Worm (Caenorhabditis elegans) whole organism, late embryonic: ENCODE data around the gene ifta-1.

ENCODE experiments used
- C38D4.7 ChIP-seq: fragments of 200-800 bp; sonication (Bioruptor generic); optimal IDR thresholded peaks from 2 replicates; lab custom pipeline; 2018; ENCODE audit warnings: mild to moderate bottlenecking, missing genetic modification characterization, moderate library complexity, missing compliant biosample characterization
- K02D7.2 ChIP-seq: sonication (generic microtip); optimal IDR thresholded peaks from 2 replicates; lab custom pipeline; 2017; ENCODE audit warnings: mild to moderate bottlenecking, missing genetic modification characterization, missing compliant biosample characterization
- T23F11.4 ChIP-seq: fragments of 200-800 bp; sonication (Bioruptor generic); optimal IDR thresholded peaks from 2 replicates; lab custom pipeline; 2018; ENCODE audit warnings: mild to moderate bottlenecking, missing genetic modification characterization, missing compliant biosample characterization
- ahr-1 ChIP-seq: sonication (generic microtip); optimal IDR thresholded peaks from 2 replicates; lab custom pipeline; 2016; ENCODE audit warnings: missing genetic modification characterization, missing compliant biosample characterization
- ama-1 ChIP-seq: fragments of 150-350 bp; optimal IDR thresholded peaks from 2 replicates; lab custom pipeline; 2014
- ceh-19 ChIP-seq: fragments of 200-800 bp; sonication (Bioruptor generic); optimal IDR thresholded peaks from 2 replicates; lab custom pipeline; 2018; ENCODE audit warnings: mild to moderate bottlenecking, missing genetic modification characterization, missing compliant biosample characterization
- ceh-24 ChIP-seq: sonication (generic microtip); optimal IDR thresholded peaks from 2 replicates; lab custom pipeline; 2016; ENCODE audit warnings: mild to moderate bottlenecking, missing genetic modification characterization, missing compliant biosample characterization
- ceh-31 ChIP-seq: sonication (generic microtip); optimal IDR thresholded peaks from 2 replicates; lab custom pipeline; 2016; ENCODE audit warnings: missing genetic modification characterization, missing compliant biosample characterization
- ceh-34 ChIP-seq: sonication (generic microtip); optimal IDR thresholded peaks from 2 replicates; lab custom pipeline; 2016; ENCODE audit warnings: mild to moderate bottlenecking, missing genetic modification characterization, missing compliant biosample characterization
- ceh-48 ChIP-seq: sonication (generic microtip); optimal IDR thresholded peaks from 2 replicates; lab custom pipeline; 2016; ENCODE audit warnings: missing genetic modification characterization, inconsistent platforms, missing compliant biosample characterization
- ceh-9 ChIP-seq: sonication (generic microtip); optimal IDR thresholded peaks from 2 replicates; lab custom pipeline; 2016; ENCODE audit warnings: mild to moderate bottlenecking, missing genetic modification characterization, inconsistent platforms, missing compliant biosample characterization
- dve-1 ChIP-seq: sonication (generic microtip); optimal IDR thresholded peaks from 2 replicates; lab custom pipeline; 2017; ENCODE audit warnings: antibody characterized with exemption, mild to moderate bottlenecking, missing genetic modification characterization, missing compliant biosample characterization
- elt-2 ChIP-seq: sonication (generic microtip); optimal IDR thresholded peaks from 2 replicates; lab custom pipeline; 2016; ENCODE audit warnings: missing genetic modification reagents, missing genetic modification characterization, missing compliant biosample characterization
- fkh-6 ChIP-seq: sonication (generic microtip); optimal IDR thresholded peaks from 2 replicates; lab custom pipeline; 2016; ENCODE audit warnings: missing genetic modification characterization, missing compliant biosample characterization
- hlh-13 ChIP-seq: fragments of 200-800 bp; sonication (Bioruptor generic); optimal IDR thresholded peaks from 2 replicates; lab custom pipeline; 2018; ENCODE audit warnings: mild to moderate bottlenecking, missing genetic modification characterization, missing compliant biosample characterization
- hlh-30 ChIP-seq: sonication (generic microtip); optimal IDR thresholded peaks from 2 replicates; lab custom pipeline; 2017; ENCODE audit warnings: antibody characterized with exemption, missing genetic modification characterization, missing compliant biosample characterization; ENCODE audit not compliant: insufficient read depth
- hlh-6 ChIP-seq: sonication (generic microtip); optimal IDR thresholded peaks from 2 replicates; lab custom pipeline; 2016; ENCODE audit warnings: missing genotype, missing genetic modification characterization, missing compliant biosample characterization
- lin-11 ChIP-seq: fragments of 200-800 bp; sonication (Bioruptor generic); optimal IDR thresholded peaks from 2 replicates; lab custom pipeline; 2018; ENCODE audit warnings: mild to moderate bottlenecking, missing genetic modification characterization, missing compliant biosample characterization
- madf-2 ChIP-seq: sonication (generic microtip); optimal IDR thresholded peaks from 2 replicates; lab custom pipeline; 2017; ENCODE audit warnings: missing genetic modification characterization, missing compliant biosample characterization
- odd-2 ChIP-seq: sonication (generic microtip); optimal IDR thresholded peaks from 2 replicates; lab custom pipeline; 2017; ENCODE audit warnings: antibody characterized with exemption, mild to moderate bottlenecking, missing genetic modification characterization, missing compliant biosample characterization
- pat-9 ChIP-seq: fragments of 200-800 bp; sonication (Bioruptor generic); optimal IDR thresholded peaks from 2 replicates; lab custom pipeline; 2018; ENCODE audit warnings: mild to moderate bottlenecking, missing genetic modification characterization, moderate library complexity, missing compliant biosample characterization
- pha-4 ChIP-seq: fragments of 150-350 bp; optimal IDR thresholded peaks from 2 replicates; lab custom pipeline; 2018; ENCODE audit warnings: missing biosample characterization, missing genetic modification reagents, missing genetic modification characterization
- pqm-1 ChIP-seq: sonication (generic microtip); optimal IDR thresholded peaks from 2 replicates; lab custom pipeline; 2016; ENCODE audit warnings: missing genetic modification characterization, missing compliant biosample characterization
- pros-1 ChIP-seq: fragments of 150-350 bp; optimal IDR thresholded peaks from 2 replicates; lab custom pipeline; 2014; ENCODE audit warnings: missing biosample characterization, missing genetic modification reagents, missing genetic modification characterization
- ref-2 ChIP-seq: sonication (generic microtip); optimal IDR thresholded peaks from 2 replicates; lab custom pipeline; 2016; ENCODE audit warnings: missing genetic modification characterization, missing compliant biosample characterization
- sdc-2 ChIP-seq: sonication (generic microtip); optimal IDR thresholded peaks from 2 replicates; lab custom pipeline; 2016; ENCODE audit warnings: missing genotype, missing genetic modification characterization, missing compliant biosample characterization
- sox-2 ChIP-seq: fragments of 200-800 bp; sonication (Bioruptor generic); IDR thresholded peaks from 2 replicates; pipeline ENCODE4 v1.3.6; 2022; ENCODE audit warnings: missing genetic modification reagents, missing genetic modification characterization, missing compliant biosample characterization
- tbx-2 ChIP-seq: sonication (generic microtip); optimal IDR thresholded peaks from 2 replicates; lab custom pipeline; 2016; ENCODE audit warnings: missing genetic modification characterization, missing compliant biosample characterization
- tbx-7 ChIP-seq: sonication (generic microtip); optimal IDR thresholded peaks from 2 replicates; lab custom pipeline; 2016; ENCODE audit warnings: missing genotype, missing genetic modification characterization, missing compliant biosample characterization
- unc-3 ChIP-seq, 2 experiments: fragments of 200-800 bp in 1 of 2; sonication (Bioruptor generic) in 1 of 2; sonication (generic microtip) in 1 of 2; conservative IDR thresholded peaks in 1 of 2; optimal IDR thresholded peaks in 1 of 2; 2 replicates each; pipeline versions ENCODE4 v1.3.6 to Lab custom; 2016 to 2022; ENCODE audit warnings: missing compliant biosample characterization in 2 of 2, missing genetic modification characterization in 2 of 2, missing genetic modification reagents in 1 of 2
- unc-42 ChIP-seq: sonication (generic microtip); optimal IDR thresholded peaks from 2 replicates; lab custom pipeline; 2016; ENCODE audit warnings: missing genotype, missing genetic modification characterization, missing compliant biosample characterization
- unc-55 ChIP-seq: sonication (generic microtip); optimal IDR thresholded peaks from 2 replicates; lab custom pipeline; 2017; ENCODE audit warnings: missing biosample characterization, missing genetic modification reagents, missing genetic modification characterization
- zip-5 ChIP-seq: sonication (generic microtip); optimal IDR thresholded peaks from 2 replicates; lab custom pipeline; 2016; ENCODE audit warnings: missing genetic modification characterization, missing compliant biosample characterization
- ztf-16 ChIP-seq: sonication (generic microtip); optimal IDR thresholded peaks from 2 replicates; lab custom pipeline; 2017; ENCODE audit warnings: missing genetic modification characterization, missing compliant biosample characterization

Gene ifta-1

DNA sequence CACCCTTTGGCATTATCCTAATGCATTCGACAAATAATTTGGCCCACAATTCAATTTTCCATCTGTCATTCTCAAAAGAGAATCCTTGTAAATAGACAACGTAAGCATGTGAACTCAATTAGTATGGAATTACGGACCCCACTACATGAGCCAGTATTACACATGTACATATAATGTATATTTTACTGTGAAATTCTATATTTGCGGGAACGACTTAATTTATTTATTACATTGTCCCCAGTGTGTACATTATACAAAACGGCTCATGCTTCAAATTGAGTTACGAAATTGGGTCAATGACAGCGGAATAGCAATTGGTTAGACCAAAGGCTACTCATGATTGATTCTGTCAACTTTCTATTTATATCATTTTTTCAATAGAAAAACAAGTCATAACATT lies 33.0 kb downstream of the ifta-1 start:
- TF ChIP-seq ceh-31: peak; percentile 56
- TF ChIP-seq elt-2: no peak
- peak; percentile 96 for TF ChIP-seq unc-42 (tag; lab: Kevin White, UChicago)

DNA sequence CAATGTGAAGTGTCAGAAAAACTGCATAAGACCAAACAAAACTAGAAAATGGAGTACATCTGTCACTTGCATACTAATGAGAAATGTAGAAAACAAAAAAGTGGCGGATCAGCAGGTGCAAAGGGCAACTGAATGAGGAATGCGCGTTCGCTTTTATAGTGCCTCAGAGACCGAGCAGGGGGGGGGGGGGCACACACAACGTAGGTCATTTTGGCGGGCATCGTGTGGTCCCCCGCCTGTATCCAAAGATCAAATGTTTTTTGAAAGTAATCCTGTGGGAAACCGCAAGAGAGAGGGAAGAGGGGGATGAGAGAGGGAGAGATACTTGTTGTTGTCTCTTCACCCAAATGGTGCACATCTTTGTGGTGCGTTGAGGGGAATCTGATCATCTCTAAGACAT lies 34.2 kb downstream of the ifta-1 start:
- TF ChIP-seq tbx-2: peak; percentile 27
- TF ChIP-seq unc-3 (GFP tag; conservative IDR thresholded peaks at IDR 0.05; lab: Robert Waterston, UW): no peak
- no peak for TF ChIP-seq unc-3 (tag; optimal IDR thresholded peaks at IDR 0.05; lab: Kevin White, UChicago)
- TF ChIP-seq hlh-6 (tag; lab: Kevin White, UChicago): peak; percentile 74
- TF ChIP-seq ceh-34: peak; percentile 24
- no peak for TF ChIP-seq K02D7.2 (tag; lab: Kevin White, UChicago)
- peak; percentile 31 for TF ChIP-seq unc-42 (tag; lab: Kevin White, UChicago)
- peak; percentile 14 for TF ChIP-seq fkh-6 (tag; lab: Kevin White, UChicago)
- peak; percentile 49 for TF ChIP-seq ceh-31
- peak; percentile 10 for TF ChIP-seq ref-2 (tag; lab: Kevin White, UChicago)
- TF ChIP-seq ama-1 (lab: Kevin White, UChicago): no peak

DNA sequence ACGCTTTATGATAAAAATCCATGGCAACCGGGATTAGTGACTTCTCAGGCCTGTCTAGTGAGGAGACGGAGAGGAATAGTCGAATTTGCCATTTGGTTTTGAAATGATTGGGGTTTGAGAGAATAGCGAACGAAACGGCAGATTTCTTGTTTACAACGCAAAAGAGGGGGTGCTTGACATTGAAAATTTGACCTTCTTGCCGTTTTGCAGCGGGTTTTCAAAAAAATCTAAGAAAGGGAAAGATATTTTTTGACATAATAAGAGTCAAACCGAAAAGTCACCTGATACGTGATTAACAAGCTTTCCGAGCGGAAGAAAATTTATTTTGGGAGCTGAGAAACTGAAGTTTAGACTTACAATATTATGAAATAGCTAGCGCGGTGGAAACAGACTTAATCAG lies 34.7 kb downstream of the ifta-1 start:
- no peak for TF ChIP-seq fkh-6 (tag; lab: Kevin White, UChicago)
- TF ChIP-seq unc-55: no peak
- TF ChIP-seq hlh-6 (tag; lab: Kevin White, UChicago): no peak
- TF ChIP-seq pha-4 (tag; lab: Kevin White, UChicago): no peak
- TF ChIP-seq odd-2 (tag; lab: Kevin White, UChicago): no peak
- no peak for TF ChIP-seq T23F11.4 (GFP tag; lab: Kevin White, UChicago)
- no peak for TF ChIP-seq ceh-24 (tag; lab: Kevin White, UChicago)
- no peak for TF ChIP-seq zip-5
- no peak for TF ChIP-seq ceh-48
- no peak for TF ChIP-seq lin-11 (tag; lab: Kevin White, UChicago)
- TF ChIP-seq madf-2 (tag; lab: Kevin White, UChicago): no peak
- no peak for TF ChIP-seq ztf-16 (tag; lab: Kevin White, UChicago)

DNA sequence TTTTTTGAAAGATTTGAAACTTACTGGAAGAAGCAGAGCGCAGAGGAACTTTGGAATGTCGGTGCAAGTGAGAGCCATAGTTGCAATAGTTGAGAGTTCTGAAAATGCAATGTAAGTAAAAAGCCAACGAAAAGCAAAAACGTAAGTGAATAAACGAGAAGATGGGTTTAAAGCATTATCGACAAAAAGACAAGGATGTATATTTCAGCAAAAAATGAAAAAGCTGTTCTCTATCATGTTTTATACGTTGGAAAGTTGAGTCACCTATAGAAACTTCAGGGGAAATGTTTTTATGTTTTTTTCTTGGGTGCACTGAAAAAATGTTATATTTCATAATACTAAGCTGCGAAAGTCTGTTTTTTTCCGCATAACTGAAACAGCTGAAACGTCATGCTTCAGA lies 35.5 kb downstream of the ifta-1 start, which contains the start of gene T23F2.5:
TSS of gene T23F2.5 (minus strand) at position 101 of the 400 bp plus-strand sequence.
- TF ChIP-seq pha-4 (tag; lab: Kevin White, UChicago) (no peak), unc-42 (tag; lab: Kevin White, UChicago) (no peak), ahr-1 (tag; lab: Kevin White, UChicago) (no peak), T23F11.4 (GFP tag; lab: Kevin White, UChicago) (no peak), pat-9 (tag; lab: Kevin White, UChicago) (no peak), tbx-7 (tag; lab: Kevin White, UChicago) (no peak), C38D4.7 (no peak), pqm-1 (tag; lab: Kevin White, UChicago) (no peak), ceh-9 (no peak), zip-5 (no peak), dve-1 (no peak), ceh-19 (no peak), unc-3 (GFP tag; conservative IDR thresholded peaks at IDR 0.05; lab: Robert Waterston, UW) (no peak), unc-3 (tag; optimal IDR thresholded peaks at IDR 0.05; lab: Kevin White, UChicago) (no peak), pros-1 (tag; lab: Kevin White, UChicago) (no peak)

DNA sequence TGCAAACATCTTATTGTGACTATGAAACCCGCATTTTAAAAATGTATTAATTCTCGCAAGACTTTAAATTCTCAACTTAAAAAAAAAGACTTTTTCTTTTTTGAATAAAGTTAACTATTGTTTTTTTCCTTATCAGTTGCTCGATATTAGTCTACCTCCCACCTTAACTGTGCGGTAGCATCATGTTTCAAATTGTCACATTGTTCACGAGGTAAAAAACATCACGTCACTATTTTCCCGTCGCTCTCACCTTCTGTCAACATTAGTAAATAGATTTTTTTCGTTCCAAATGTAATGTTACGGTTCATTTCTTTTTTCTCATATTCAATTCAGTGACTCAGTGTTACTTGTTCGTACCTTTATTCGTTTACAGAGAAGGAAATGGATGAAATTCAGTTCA lies 36.2 kb downstream of the ifta-1 start:
- no peak for TF ChIP-seq dve-1
- TF ChIP-seq odd-2 (tag; lab: Kevin White, UChicago): no peak

DNA sequence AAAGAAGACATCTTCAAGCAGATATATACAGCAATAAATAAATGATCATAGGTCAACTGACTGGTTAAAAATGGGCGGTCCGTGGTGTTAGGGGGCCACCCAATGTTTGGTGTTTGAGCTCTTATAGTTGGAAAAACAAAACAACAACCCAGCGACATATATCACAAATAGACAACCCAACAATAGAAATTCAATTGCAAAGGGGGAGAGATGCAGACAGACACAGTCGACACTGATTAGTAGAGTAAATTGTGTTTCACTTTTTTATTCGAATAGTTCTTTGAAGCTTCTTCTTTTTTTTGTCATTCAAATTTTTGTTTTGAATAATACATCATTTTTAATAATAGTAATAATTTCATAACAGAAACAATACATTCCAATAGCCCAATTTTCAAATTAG lies 37.1 kb downstream of the ifta-1 start:
- no peak for TF ChIP-seq hlh-30 (tag; lab: Kevin White, UChicago)
- peak; percentile 88 for TF ChIP-seq unc-42 (tag; lab: Kevin White, UChicago)
- TF ChIP-seq sox-2: no peak
- no peak for TF ChIP-seq hlh-13
- no peak for TF ChIP-seq sdc-2 (tag; lab: Kevin White, UChicago)
